Worm (Caenorhabditis elegans) whole organism, young adult: ENCODE data around the gene F47E1.4.

Experiments
- T26A5.8 ChIP-seq: sonication (generic microtip); optimal IDR thresholded peaks from 2 replicates; lab custom pipeline; 2016; ENCODE audit warnings: missing genetic modification characterization, missing compliant biosample characterization
- die-1 ChIP-seq: sonication (generic microtip); optimal IDR thresholded peaks from 2 replicates; lab custom pipeline; 2016; ENCODE audit warnings: missing genotype, mild to moderate bottlenecking, missing genetic modification characterization, missing compliant biosample characterization
- lin-26 ChIP-seq: fragments of 200-800 bp; sonication (Bioruptor generic); IDR thresholded peaks from 2 replicates; pipeline ENCODE4 v1.3.6; 2022; ENCODE audit warnings: missing genetic modification reagents, missing genetic modification characterization, missing compliant biosample characterization

ce11 chrX:9028909-9029520 is 33.6 kb upstream of the F47E1.4 start, which contains the start of gene snf-12:
- TF ChIP-seq lin-26 (GFP tag; lab: Robert Waterston, UW): no peak
- TF ChIP-seq die-1 (tag; lab: Kevin White, UChicago): no peak
- TF ChIP-seq T26A5.8 (tag; lab: Kevin White, UChicago): no peak
